Fruit fly (Drosophila melanogaster): ENCODE data around the gene Rip11.
A peak's percentile ranks its signal among the peaks of the same experiment; 100 is the strongest.

Rip11 gene

dm6 chrX:18682815-18683214, 35.4 kb upstream of the Rip11 start:
- no peak for TF ChIP-seq CG12768 (GFP tag; optimal IDR thresholded peaks at IDR 0.05)
- no peak for TF ChIP-seq Mnt (GFP tag; optimal IDR thresholded peaks at IDR 0.05)
- no peak for TF ChIP-seq kay (GFP tag; ENCODE audit: borderline replicate concordance)
- no peak for TF ChIP-seq pad (GFP tag; optimal IDR thresholded peaks at IDR 0.05)
- TF ChIP-seq Clk (GFP tag; optimal IDR thresholded peaks at IDR 0.05), result no peak
- peak; percentile 94 for TF ChIP-seq tj (GFP tag; optimal IDR thresholded peaks at IDR 0.05)
- no peak for TF ChIP-seq bab1 (GFP tag; optimal IDR thresholded peaks at IDR 0.05)
- TF ChIP-seq CG11617 (GFP tag; optimal IDR thresholded peaks at IDR 0.05), result no peak
- TF ChIP-seq CG14711 (tag; optimal IDR thresholded peaks at IDR 0.05), result no peak

- no peak for TF ChIP-seq CG1620 (GFP tag; optimal IDR thresholded peaks at IDR 0.05)
- TF ChIP-seq CG5204 (GFP tag; optimal IDR thresholded peaks at IDR 0.05), result no peak
- no peak for TF ChIP-seq ovo (GFP tag; optimal IDR thresholded peaks at IDR 0.05)
- TF ChIP-seq Mnt (GFP tag; optimal IDR thresholded peaks at IDR 0.05), result no peak
- no peak for TF ChIP-seq Crg-1 (GFP tag; optimal IDR thresholded peaks at IDR 0.05)
- TF ChIP-seq CG7101 (tag; optimal IDR thresholded peaks at IDR 0.05), result no peak
- TF ChIP-seq CG7045 (GFP tag; optimal IDR thresholded peaks at IDR 0.05), result no peak
- no peak for TF ChIP-seq tj (GFP tag; optimal IDR thresholded peaks at IDR 0.05)
- TF ChIP-seq CG33017 (tag; optimal IDR thresholded peaks at IDR 0.05), result no peak
- no peak for TF ChIP-seq toe (GFP tag; optimal IDR thresholded peaks at IDR 0.05)
- no peak for TF ChIP-seq Hr96 (GFP tag; optimal IDR thresholded peaks at IDR 0.05)
- TF ChIP-seq cic (GFP tag; optimal IDR thresholded peaks at IDR 0.05), result no peak
- no peak for TF ChIP-seq CG11617 (GFP tag; optimal IDR thresholded peaks at IDR 0.05)
- TF ChIP-seq CG14711 (tag; optimal IDR thresholded peaks at IDR 0.05), result no peak
- TF ChIP-seq cnc (optimal IDR thresholded peaks at IDR 0.05), result no peak
These were observed 34.0 kb upstream of the Rip11 start for dm6 chrX:18681410-18681809.

dm6 chrX:18678876-18679275, 31.4 kb upstream of the Rip11 start:
- TF ChIP-seq cic (GFP tag; optimal IDR thresholded peaks at IDR 0.05), result no peak
- no peak for TF ChIP-seq bab1 (GFP tag; optimal IDR thresholded peaks at IDR 0.05)
- no peak for TF ChIP-seq CG7101 (tag; optimal IDR thresholded peaks at IDR 0.05)
- no peak for TF ChIP-seq CG14711 (tag; optimal IDR thresholded peaks at IDR 0.05)
- no peak for TF ChIP-seq Crg-1 (GFP tag; optimal IDR thresholded peaks at IDR 0.05)
- TF ChIP-seq Mnt (GFP tag; optimal IDR thresholded peaks at IDR 0.05), result no peak
- no peak for TF ChIP-seq CG11617 (GFP tag; optimal IDR thresholded peaks at IDR 0.05)
- TF ChIP-seq CG7045 (GFP tag; optimal IDR thresholded peaks at IDR 0.05), result no peak
- TF ChIP-seq kay (GFP tag; ENCODE audit: borderline replicate concordance), result no peak
- no peak for TF ChIP-seq tj (GFP tag; optimal IDR thresholded peaks at IDR 0.05)
- no peak for TF ChIP-seq CG12768 (GFP tag; optimal IDR thresholded peaks at IDR 0.05)
- TF ChIP-seq Clk (GFP tag; optimal IDR thresholded peaks at IDR 0.05), result no peak
- TF ChIP-seq pad (GFP tag; optimal IDR thresholded peaks at IDR 0.05), result no peak
- no peak for TF ChIP-seq CG1620 (GFP tag; optimal IDR thresholded peaks at IDR 0.05)
- no peak for TF ChIP-seq ovo (GFP tag; optimal IDR thresholded peaks at IDR 0.05)
- no peak for TF ChIP-seq CG33017 (tag; optimal IDR thresholded peaks at IDR 0.05)
- TF ChIP-seq cnc (optimal IDR thresholded peaks at IDR 0.05), result no peak
- no peak for TF ChIP-seq toe (GFP tag; optimal IDR thresholded peaks at IDR 0.05)
- no peak for TF ChIP-seq Hr96 (GFP tag; optimal IDR thresholded peaks at IDR 0.05)
- no peak for TF ChIP-seq CG5204 (GFP tag; optimal IDR thresholded peaks at IDR 0.05)

- TF ChIP-seq CG14711 (tag; optimal IDR thresholded peaks at IDR 0.05) (no peak), CG12768 (GFP tag; optimal IDR thresholded peaks at IDR 0.05) (no peak), ovo (GFP tag; optimal IDR thresholded peaks at IDR 0.05) (no peak), CG33017 (tag; optimal IDR thresholded peaks at IDR 0.05) (no peak), cnc (optimal IDR thresholded peaks at IDR 0.05) (no peak), CG1620 (GFP tag; optimal IDR thresholded peaks at IDR 0.05) (no peak), Hr96 (GFP tag; optimal IDR thresholded peaks at IDR 0.05) (no peak), cic (GFP tag; optimal IDR thresholded peaks at IDR 0.05) (no peak), Crg-1 (GFP tag; optimal IDR thresholded peaks at IDR 0.05) (no peak), CG7045 (GFP tag; optimal IDR thresholded peaks at IDR 0.05) (no peak), toe (GFP tag; optimal IDR thresholded peaks at IDR 0.05) (no peak), pad (GFP tag; optimal IDR thresholded peaks at IDR 0.05) (no peak), kay (GFP tag; ENCODE audit: borderline replicate concordance) (no peak), CG7101 (tag; optimal IDR thresholded peaks at IDR 0.05) (no peak), Mnt (GFP tag; optimal IDR thresholded peaks at IDR 0.05) (no peak), Clk (GFP tag; optimal IDR thresholded peaks at IDR 0.05) (no peak), tj (GFP tag; optimal IDR thresholded peaks at IDR 0.05) (no peak)
These were observed 29.3 kb upstream of the Rip11 start for dm6 chrX:18676756-18677155.

dm6 chrX:18675702-18676101, 28.3 kb upstream of the Rip11 start:
- TF ChIP-seq pad (GFP tag; optimal IDR thresholded peaks at IDR 0.05), result no peak
- TF ChIP-seq CG14711 (tag; optimal IDR thresholded peaks at IDR 0.05), result no peak
- no peak for TF ChIP-seq CG7045 (GFP tag; optimal IDR thresholded peaks at IDR 0.05)
- no peak for TF ChIP-seq Mnt (GFP tag; optimal IDR thresholded peaks at IDR 0.05)
- no peak for TF ChIP-seq bab1 (GFP tag; optimal IDR thresholded peaks at IDR 0.05)
- TF ChIP-seq kay (GFP tag; ENCODE audit: borderline replicate concordance), result no peak
- TF ChIP-seq Crg-1 (GFP tag; optimal IDR thresholded peaks at IDR 0.05), result no peak
- no peak for TF ChIP-seq CG12768 (GFP tag; optimal IDR thresholded peaks at IDR 0.05)
- no peak for TF ChIP-seq tj (GFP tag; optimal IDR thresholded peaks at IDR 0.05)
- TF ChIP-seq Hr96 (GFP tag; optimal IDR thresholded peaks at IDR 0.05), result no peak
- no peak for TF ChIP-seq CG33017 (tag; optimal IDR thresholded peaks at IDR 0.05)
- no peak for TF ChIP-seq CG7101 (tag; optimal IDR thresholded peaks at IDR 0.05)
- no peak for TF ChIP-seq CG11617 (GFP tag; optimal IDR thresholded peaks at IDR 0.05)

- TF ChIP-seq CG7101 (tag; optimal IDR thresholded peaks at IDR 0.05) (no peak), CG7045 (GFP tag; optimal IDR thresholded peaks at IDR 0.05) (no peak), CG14711 (tag; optimal IDR thresholded peaks at IDR 0.05) (no peak), CG12768 (GFP tag; optimal IDR thresholded peaks at IDR 0.05) (no peak), bab1 (GFP tag; optimal IDR thresholded peaks at IDR 0.05) (no peak), toe (GFP tag; optimal IDR thresholded peaks at IDR 0.05) (no peak), tj (GFP tag; optimal IDR thresholded peaks at IDR 0.05) (no peak), cic (GFP tag; optimal IDR thresholded peaks at IDR 0.05) (no peak), Clk (GFP tag; optimal IDR thresholded peaks at IDR 0.05) (no peak), ovo (GFP tag; optimal IDR thresholded peaks at IDR 0.05) (no peak), kay (GFP tag; ENCODE audit: borderline replicate concordance) (no peak), Mnt (GFP tag; optimal IDR thresholded peaks at IDR 0.05) (no peak), Crg-1 (GFP tag; optimal IDR thresholded peaks at IDR 0.05) (no peak), cnc (optimal IDR thresholded peaks at IDR 0.05) (no peak), CG33017 (tag; optimal IDR thresholded peaks at IDR 0.05) (no peak), pad (GFP tag; optimal IDR thresholded peaks at IDR 0.05) (no peak), CG5204 (GFP tag; optimal IDR thresholded peaks at IDR 0.05) (no peak), Hr96 (GFP tag; optimal IDR thresholded peaks at IDR 0.05) (no peak)
These were observed 27.8 kb upstream of the Rip11 start for dm6 chrX:18675272-18675671.
